Worm (Caenorhabditis elegans) whole organism, late embryonic: Measurements from ENCODE around the gene lgc-5.

Experiments
- K02D7.2 ChIP-seq: sonication (generic microtip); optimal IDR thresholded peaks from 2 replicates; lab custom pipeline; 2017; ENCODE audit warnings: mild to moderate bottlenecking, missing genetic modification characterization, missing compliant biosample characterization
- ama-1 ChIP-seq: fragments of 150-350 bp; optimal IDR thresholded peaks from 2 replicates; lab custom pipeline; 2014
- ceh-2 ChIP-seq: sonication (generic microtip); optimal IDR thresholded peaks from 2 replicates; lab custom pipeline; 2016; ENCODE audit warnings: missing genotype, missing genetic modification characterization, missing compliant biosample characterization
- ceh-9 ChIP-seq: sonication (generic microtip); optimal IDR thresholded peaks from 2 replicates; lab custom pipeline; 2016; ENCODE audit warnings: mild to moderate bottlenecking, missing genetic modification characterization, inconsistent platforms, missing compliant biosample characterization
- elt-2 ChIP-seq: sonication (generic microtip); optimal IDR thresholded peaks from 2 replicates; lab custom pipeline; 2016; ENCODE audit warnings: missing genetic modification reagents, missing genetic modification characterization, missing compliant biosample characterization
- ets-4 ChIP-seq: sonication (generic microtip); optimal IDR thresholded peaks from 2 replicates; lab custom pipeline; 2016; ENCODE audit warnings: missing genetic modification characterization, missing compliant biosample characterization
- hlh-6 ChIP-seq: sonication (generic microtip); optimal IDR thresholded peaks from 2 replicates; lab custom pipeline; 2016; ENCODE audit warnings: missing genotype, missing genetic modification characterization, missing compliant biosample characterization
- nhr-11 ChIP-seq: fragments of 150-350 bp; optimal IDR thresholded peaks from 2 replicates; lab custom pipeline; 2014; ENCODE audit warnings: missing biosample characterization, missing genetic modification characterization
- nhr-232 ChIP-seq: sonication (generic microtip); optimal IDR thresholded peaks from 2 replicates; lab custom pipeline; 2016; ENCODE audit warnings: missing genetic modification characterization, missing compliant biosample characterization
- pag-3 ChIP-seq: sonication (generic microtip); optimal IDR thresholded peaks from 2 replicates; lab custom pipeline; 2016; ENCODE audit warnings: missing compliant biosample characterization, missing genetic modification characterization, borderline replicate concordance

DNA sequence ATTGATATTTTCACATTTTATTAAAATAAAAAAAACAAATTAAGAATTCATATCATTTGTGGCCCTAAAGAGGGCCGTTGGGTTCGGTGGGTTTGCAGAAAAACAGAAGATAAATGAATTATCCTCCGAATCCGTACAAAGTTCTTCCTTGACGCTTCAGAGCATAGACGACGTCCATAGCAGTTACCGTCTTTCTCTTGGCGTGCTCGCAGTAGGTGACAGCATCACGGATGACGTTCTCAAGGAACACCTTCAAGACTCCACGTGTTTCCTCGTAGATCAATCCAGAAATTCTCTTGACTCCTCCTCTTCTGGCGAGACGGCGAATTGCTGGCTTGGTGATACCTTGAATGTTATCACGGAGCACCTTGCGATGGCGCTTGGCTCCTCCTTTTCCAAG lies 8.9 kb upstream of the lgc-5 start:
- TF ChIP-seq nhr-11 (tag; lab: Kevin White, UChicago) (no peak), K02D7.2 (tag; lab: Kevin White, UChicago) (no peak), pag-3 (tag; lab: Kevin White, UChicago) (no peak), hlh-6 (tag; lab: Kevin White, UChicago) (no peak), elt-2 (tag; lab: Kevin White, UChicago) (no peak), ets-4 (tag; lab: Kevin White, UChicago) (no peak), nhr-232 (no peak), ceh-9 (no peak), ama-1 (peak; percentile 35), ceh-2 (tag; lab: Kevin White, UChicago) (no peak)
